Worm (Caenorhabditis elegans): ENCODE measurements around the gene srbc-61.

DNA sequence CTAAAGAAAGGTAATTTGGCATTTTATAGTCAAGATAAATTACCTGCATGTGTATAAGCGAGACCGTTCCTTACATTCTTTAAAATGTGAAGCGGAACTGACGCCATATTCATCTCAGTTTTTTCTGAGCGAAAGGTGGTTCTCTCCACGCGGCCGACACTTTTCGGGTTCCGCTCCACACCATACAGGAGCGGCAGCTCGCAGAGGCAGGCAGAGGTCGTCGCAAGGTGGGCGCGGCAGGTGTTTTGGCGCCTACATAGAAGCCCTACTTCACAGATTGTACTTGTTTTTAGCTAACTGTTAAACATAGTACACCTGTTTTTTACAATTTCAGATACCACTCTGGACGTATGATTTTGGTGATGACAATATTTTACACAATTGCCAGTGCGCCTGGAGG, 8.7 kb upstream of the srbc-61 start:
- TF ChIP-seq snpc-4 (tag; optimal IDR thresholded peaks at IDR 0.05) (no peak), ztf-11 (tag; optimal IDR thresholded peaks at IDR 0.05) (no peak), pha-4 (tag; optimal IDR thresholded peaks at IDR 0.05) (no peak), ztf-4 (tag; optimal IDR thresholded peaks at IDR 0.05) (no peak), mdl-1 (tag; optimal IDR thresholded peaks at IDR 0.05) (no peak), ama-1 (optimal IDR thresholded peaks at IDR 0.05) (no peak)
